Worm (Caenorhabditis elegans) whole organism, L4 larva: Measurements from ENCODE around the gene C46C2.7.

Source experiments
- F10B5.3 ChIP-seq: sonication (generic microtip); optimal IDR thresholded peaks from 2 replicates; lab custom pipeline; 2016; ENCODE audit warnings: mild to moderate bottlenecking, missing genetic modification characterization, missing compliant biosample characterization
- F26F4.8 ChIP-seq: fragments of 200-800 bp; sonication (Bioruptor generic); conservative IDR thresholded peaks from 2 replicates; pipeline ENCODE4 v1.3.6; 2022; ENCODE audit warnings: missing genetic modification characterization, missing compliant biosample characterization
- F37D6.2 ChIP-seq: sonication (generic microtip); optimal IDR thresholded peaks from 2 replicates; lab custom pipeline; 2016; ENCODE audit warnings: mild to moderate bottlenecking, missing genetic modification characterization, missing compliant biosample characterization
- F44E2.7 ChIP-seq: fragments of 200-800 bp; sonication (Bioruptor generic); IDR thresholded peaks from 2 replicates; pipeline ENCODE4 v2.1.2; 2022; ENCODE audit warnings: missing genetic modification characterization, missing compliant biosample characterization
- F49E8.2 ChIP-seq: sonication (generic microtip); optimal IDR thresholded peaks from 2 replicates; lab custom pipeline; 2016; ENCODE audit warnings: missing compliant biosample characterization, mild to moderate bottlenecking, missing genetic modification characterization, borderline replicate concordance
- R02D3.7 ChIP-seq: fragments of 150-350 bp; sonication (generic microtip); optimal IDR thresholded peaks from 3 replicates; lab custom pipeline; 2014; ENCODE audit warnings: missing biosample characterization, missing genetic modification characterization
- T26A8.4 ChIP-seq: fragments of 200-800 bp; sonication (Bioruptor generic); IDR thresholded peaks from 2 replicates; pipeline ENCODE4 v1.3.6; 2022; ENCODE audit warnings: missing genetic modification characterization, missing compliant biosample characterization
- Y48G9A.11 ChIP-seq: fragments of 200-800 bp; sonication (Bioruptor generic); IDR thresholded peaks from 2 replicates; pipeline ENCODE4 v1.3.6; 2022; ENCODE audit warnings: missing genetic modification reagents, missing genetic modification characterization, missing compliant biosample characterization
- aha-1 ChIP-seq: fragments of 150-350 bp; peaks from one replicate; lab custom pipeline; 2014; ENCODE audit warnings: missing biosample characterization, missing genetic modification characterization
- ceh-20 ChIP-seq: fragments of 200-800 bp; sonication (Bioruptor generic); IDR thresholded peaks from 2 replicates; pipeline ENCODE4 v1.3.6; 2022; ENCODE audit warnings: missing genetic modification reagents, missing genetic modification characterization, missing compliant biosample characterization
- ceh-28 ChIP-seq: fragments of 150-350 bp; optimal IDR thresholded peaks from 2 replicates; lab custom pipeline; 2014; ENCODE audit warnings: missing biosample characterization, missing genetic modification reagents, missing genetic modification characterization
- ceh-32 ChIP-seq: sonication (generic microtip); optimal IDR thresholded peaks from 2 replicates; lab custom pipeline; 2016; ENCODE audit warnings: mild to moderate bottlenecking, missing genetic modification characterization, missing compliant biosample characterization; ENCODE audit not compliant: poor library complexity
- ctbp-1 ChIP-seq: fragments of 200-800 bp; sonication (Bioruptor generic); IDR thresholded peaks from 2 replicates; pipeline ENCODE4 v1.3.6; 2022; ENCODE audit warnings: missing genetic modification reagents, missing genetic modification characterization, missing compliant biosample characterization
- daf-16 ChIP-seq, 3 experiments: sonication (generic microtip); optimal IDR thresholded peaks; 2 replicates each; lab custom pipeline; 2016 to 2017; ENCODE audit warnings: missing genetic modification characterization in 3 of 3, missing genetic modification reagents in 3 of 3, mild to moderate bottlenecking in 2 of 3, missing compliant biosample characterization in 2 of 3, missing biosample characterization in 1 of 3, moderate library complexity in 1 of 3
- daf-19 ChIP-seq: fragments of 200-800 bp; sonication (Bioruptor generic); conservative IDR thresholded peaks from 2 replicates; pipeline ENCODE4 v1.3.6; 2022; ENCODE audit warnings: missing genetic modification characterization, missing compliant biosample characterization
- daf-8 ChIP-seq: fragments of 200-800 bp; sonication (Bioruptor generic); IDR thresholded peaks from 2 replicates; pipeline ENCODE4 v1.3.6; 2022; ENCODE audit warnings: missing genetic modification characterization, missing compliant biosample characterization
- dmd-6 ChIP-seq: fragments of 200-800 bp; sonication (Bioruptor generic); IDR thresholded peaks from 2 replicates; pipeline ENCODE4 v1.3.6; 2022; ENCODE audit warnings: missing genetic modification reagents, missing genetic modification characterization, missing compliant biosample characterization
- dpl-1 ChIP-seq: fragments of 150-350 bp; optimal IDR thresholded peaks from 2 replicates; lab custom pipeline; 2014; ENCODE audit warnings: missing biosample characterization, missing genetic modification reagents, missing genetic modification characterization
- duxl-1 ChIP-seq: sonication (generic microtip); optimal IDR thresholded peaks from 2 replicates; lab custom pipeline; 2016; ENCODE audit warnings: mild to moderate bottlenecking, missing genetic modification characterization, moderate library complexity, missing compliant biosample characterization; ENCODE audit not compliant: poor library complexity
- egl-27 ChIP-seq: sonication (generic microtip); optimal IDR thresholded peaks from 3 replicates; lab custom pipeline; 2017; ENCODE audit warnings: missing biosample characterization, missing genetic modification reagents, missing genetic modification characterization
- hlh-11 ChIP-seq: fragments of 200-800 bp; sonication (Bioruptor generic); optimal IDR thresholded peaks from 2 replicates; lab custom pipeline; 2018; ENCODE audit warnings: mild to moderate bottlenecking, missing genetic modification characterization, missing compliant biosample characterization
- hmg-1.1 ChIP-seq: fragments of 200-800 bp; sonication (Bioruptor generic); IDR thresholded peaks from 2 replicates; pipeline ENCODE4 v1.3.6; 2022; ENCODE audit warnings: missing genetic modification reagents, missing genetic modification characterization, missing compliant biosample characterization
- jun-1 ChIP-seq: fragments of 150-350 bp; optimal IDR thresholded peaks from 2 replicates; lab custom pipeline; 2014; ENCODE audit warnings: missing biosample characterization, missing genetic modification reagents, missing genetic modification characterization
- lim-7 ChIP-seq: fragments of 200-800 bp; sonication (Bioruptor generic); IDR thresholded peaks from 2 replicates; pipeline ENCODE4 v1.3.6; 2022; ENCODE audit warnings: missing genetic modification characterization, missing compliant biosample characterization
- lin-13 ChIP-seq: fragments of 150-350 bp; optimal IDR thresholded peaks from 2 replicates; lab custom pipeline; 2014; ENCODE audit warnings: missing biosample characterization, missing genetic modification reagents, missing genetic modification characterization
- lin-39 ChIP-seq: fragments of 150-350 bp; optimal IDR thresholded peaks from 2 replicates; lab custom pipeline; 2014; ENCODE audit warnings: missing biosample characterization, missing genetic modification reagents, missing genetic modification characterization
- mdl-1 ChIP-seq, 2 experiments: fragments of 150-350 bp in 1 of 2; sonication (generic microtip) in 1 of 2; optimal IDR thresholded peaks; 2 replicates each; lab custom pipeline; 2014 to 2017; ENCODE audit warnings: missing biosample characterization in 2 of 2, missing genetic modification characterization in 2 of 2
- mdt-29 ChIP-seq: fragments of 200-800 bp; sonication (Bioruptor generic); IDR thresholded peaks from 2 replicates; pipeline ENCODE4 v1.3.6; 2022; ENCODE audit warnings: missing genetic modification reagents, missing genetic modification characterization, missing compliant biosample characterization
- mes-2 ChIP-seq: sonication (generic microtip); optimal IDR thresholded peaks from 2 replicates; lab custom pipeline; 2016; ENCODE audit warnings: missing genotype, mild to moderate bottlenecking, missing genetic modification characterization, missing compliant biosample characterization; ENCODE audit not compliant: poor library complexity, severe bottlenecking
- nhr-11 ChIP-seq: fragments of 150-350 bp; optimal IDR thresholded peaks from 2 replicates; lab custom pipeline; 2014; ENCODE audit warnings: missing biosample characterization, missing genetic modification characterization
- nhr-41 ChIP-seq: fragments of 200-800 bp; sonication (Bioruptor generic); IDR thresholded peaks from 2 replicates; pipeline ENCODE4 v1.3.6; 2022; ENCODE audit warnings: missing genetic modification reagents, missing genetic modification characterization, missing compliant biosample characterization
- nhr-6 ChIP-seq: fragments of 150-350 bp; optimal IDR thresholded peaks from 2 replicates; lab custom pipeline; 2014; ENCODE audit warnings: missing biosample characterization, missing genetic modification characterization
- nhr-76 ChIP-seq: fragments of 150-350 bp; optimal IDR thresholded peaks from 2 replicates; lab custom pipeline; 2014; ENCODE audit warnings: missing biosample characterization, missing genetic modification characterization
- nhr-77 ChIP-seq: fragments of 150-350 bp; optimal IDR thresholded peaks from 2 replicates; lab custom pipeline; 2014; ENCODE audit warnings: missing biosample characterization, missing genetic modification characterization
- php-3 ChIP-seq: fragments of 200-800 bp; sonication (Bioruptor generic); IDR thresholded peaks from 2 replicates; pipeline ENCODE4 v1.3.6; 2022; ENCODE audit warnings: missing genetic modification reagents, missing genetic modification characterization, missing compliant biosample characterization
- rbr-2 ChIP-seq: sonication (generic microtip); optimal IDR thresholded peaks from 2 replicates; lab custom pipeline; 2016; ENCODE audit warnings: missing genotype, missing genetic modification characterization, missing compliant biosample characterization
- sdz-12 ChIP-seq: fragments of 200-800 bp; sonication (Bioruptor generic); optimal IDR thresholded peaks from 2 replicates; lab custom pipeline; 2018; ENCODE audit warnings: mild to moderate bottlenecking, missing genetic modification characterization, missing compliant biosample characterization
- set-16 ChIP-seq: fragments of 200-800 bp; sonication (Bioruptor generic); IDR thresholded peaks from 2 replicates; pipeline ENCODE4 v1.3.6; 2022; ENCODE audit warnings: missing genetic modification reagents, missing genetic modification characterization, missing compliant biosample characterization
- skn-1 ChIP-seq: fragments of 150-350 bp; optimal IDR thresholded peaks from 2 replicates; lab custom pipeline; 2014; ENCODE audit warnings: missing biosample characterization, missing genetic modification characterization
- snpc-1.2 ChIP-seq: fragments of 200-800 bp; sonication (Bioruptor generic); IDR thresholded peaks from 2 replicates; pipeline ENCODE4 v1.3.6; 2022; ENCODE audit warnings: missing genetic modification reagents, missing genetic modification characterization, missing compliant biosample characterization
- snpc-4 ChIP-seq: fragments of 150-350 bp; optimal IDR thresholded peaks from 2 replicates; lab custom pipeline; 2014; ENCODE audit warnings: missing biosample characterization, missing genetic modification characterization
- spr-1 ChIP-seq: sonication (generic microtip); optimal IDR thresholded peaks from 2 replicates; lab custom pipeline; 2016; ENCODE audit warnings: mild to moderate bottlenecking, missing genetic modification characterization, missing compliant biosample characterization
- tag-97 ChIP-seq: fragments of 200-800 bp; sonication (Bioruptor generic); IDR thresholded peaks from 2 replicates; pipeline ENCODE4 v1.3.6; 2022; ENCODE audit warnings: missing genetic modification characterization, missing compliant biosample characterization
- unc-130 ChIP-seq: sonication (generic microtip); optimal IDR thresholded peaks from 2 replicates; lab custom pipeline; 2016; ENCODE audit warnings: missing genetic modification reagents, missing genetic modification characterization, missing compliant biosample characterization
- unc-39 ChIP-seq: sonication (generic microtip); optimal IDR thresholded peaks from 2 replicates; lab custom pipeline; 2017; ENCODE audit warnings: missing biosample characterization, missing genetic modification characterization
- unc-62 ChIP-seq, 3 experiments: fragments of 150-350 bp in 1 of 3; sonication (generic microtip); optimal IDR thresholded peaks in 2 of 3; peaks in 1 of 3; 1 replicate in 1 of 3; 2 replicates in 2 of 3; lab custom pipeline; 2014 to 2017; ENCODE audit warnings: missing biosample characterization in 3 of 3, missing genetic modification characterization in 3 of 3, missing genetic modification reagents in 3 of 3, missing genotype in 1 of 3
- vab-7 ChIP-seq: fragments of 200-800 bp; sonication (Bioruptor generic); IDR thresholded peaks from 2 replicates; pipeline ENCODE4 v1.3.6; 2022; ENCODE audit warnings: missing genetic modification reagents, missing genetic modification characterization, missing compliant biosample characterization
- zag-1 ChIP-seq: fragments of 150-350 bp; optimal IDR thresholded peaks from 2 replicates; lab custom pipeline; 2014; ENCODE audit warnings: missing biosample characterization, missing genetic modification characterization
- zfp-2 ChIP-seq: sonication (generic microtip); optimal IDR thresholded peaks from 2 replicates; lab custom pipeline; 2016; ENCODE audit warnings: mild to moderate bottlenecking, missing genetic modification characterization, missing compliant biosample characterization
- zip-2 ChIP-seq: fragments of 150-350 bp; optimal IDR thresholded peaks from 2 replicates; lab custom pipeline; 2014; ENCODE audit warnings: missing biosample characterization, missing genetic modification characterization
- ztf-7 ChIP-seq: fragments of 150-350 bp; optimal IDR thresholded peaks from 2 replicates; lab custom pipeline; 2014; ENCODE audit warnings: missing biosample characterization, missing genetic modification characterization

C46C2.7 gene

DNA sequence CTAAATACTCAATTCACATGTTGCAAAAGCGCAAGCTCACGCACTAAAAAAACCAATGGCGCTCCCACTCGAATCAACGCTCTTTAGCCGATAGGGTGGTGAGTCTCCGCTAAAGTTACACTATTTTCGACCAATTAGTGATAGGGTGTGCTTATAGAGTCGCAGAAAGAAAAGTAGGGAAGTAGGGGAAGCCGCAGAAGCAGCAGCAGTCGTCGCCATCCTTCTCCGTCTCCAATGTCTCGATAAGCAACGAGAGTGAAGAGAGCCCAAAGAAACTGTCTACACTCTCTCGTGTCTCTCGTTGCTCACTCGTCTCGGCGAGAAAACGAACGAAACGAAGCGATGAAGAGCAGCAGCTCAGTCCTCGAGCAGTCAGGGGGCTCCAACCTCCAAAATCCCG, 2.1 kb downstream of the C46C2.7 start (continued):
- TF ChIP-seq mes-2: peak; percentile 82
- TF ChIP-seq egl-27 (tag; lab: Kevin White, UChicago): no peak
- TF ChIP-seq duxl-1: peak; percentile 18
- TF ChIP-seq F10B5.3 (tag; lab: Kevin White, UChicago): no peak
- TF ChIP-seq F37D6.2: peak; percentile 16
- TF ChIP-seq hlh-11: peak; percentile 67
- TF ChIP-seq lin-13: peak; percentile 23
- TF ChIP-seq ceh-28 (tag; lab: Kevin White, UChicago): no peak
- no peak for TF ChIP-seq ztf-7 (tag; lab: Kevin White, UChicago)
- TF ChIP-seq lin-39 (tag; lab: Kevin White, UChicago): no peak
- no peak for TF ChIP-seq sdz-12 (GFP tag; lab: Kevin White, UChicago)
- TF ChIP-seq F49E8.2 (tag; lab: Kevin White, UChicago): no peak
- TF ChIP-seq aha-1 (tag; lab: Kevin White, UChicago): peak; percentile 97
- TF ChIP-seq zip-2: no peak
- TF ChIP-seq nhr-6 (tag; lab: Kevin White, UChicago): no peak
- TF ChIP-seq hmg-1.1 (GFP tag; lab: Robert Waterston, UW): peak; percentile 84
- TF ChIP-seq F26F4.8 (GFP tag; lab: Robert Waterston, UW): no peak
- peak in 1 of 2 experiments; percentile 45 for TF ChIP-seq mdl-1 (tag; optimal IDR thresholded peaks at IDR 0.05; lab: Kevin White, UChicago)
- no peak for TF ChIP-seq Y48G9A.11
- no peak for TF ChIP-seq nhr-76 (tag; lab: Kevin White, UChicago)
- no peak for TF ChIP-seq unc-130
- TF ChIP-seq tag-97 (GFP tag; lab: Robert Waterston, UW): no peak
- no peak for TF ChIP-seq spr-1
- TF ChIP-seq nhr-77 (tag; lab: Kevin White, UChicago): no peak
- no peak for TF ChIP-seq T26A8.4 (GFP tag; lab: Robert Waterston, UW)
- no peak for TF ChIP-seq daf-19 (GFP tag; lab: Robert Waterston, UW)
- no peak for TF ChIP-seq unc-39 (tag; lab: Kevin White, UChicago)
- peak; percentile 41 for TF ChIP-seq jun-1
- no peak for TF ChIP-seq zfp-2
- peak; percentile 73 for TF ChIP-seq nhr-11 (tag; lab: Kevin White, UChicago)
- no peak for TF ChIP-seq nhr-41
- TF ChIP-seq php-3 (GFP tag; lab: Robert Waterston, UW): 0 out of 2 replicates have a peak, but pooled peaks have one; percentile 30
- TF ChIP-seq, all 104 proteins: peak for 36

DNA sequence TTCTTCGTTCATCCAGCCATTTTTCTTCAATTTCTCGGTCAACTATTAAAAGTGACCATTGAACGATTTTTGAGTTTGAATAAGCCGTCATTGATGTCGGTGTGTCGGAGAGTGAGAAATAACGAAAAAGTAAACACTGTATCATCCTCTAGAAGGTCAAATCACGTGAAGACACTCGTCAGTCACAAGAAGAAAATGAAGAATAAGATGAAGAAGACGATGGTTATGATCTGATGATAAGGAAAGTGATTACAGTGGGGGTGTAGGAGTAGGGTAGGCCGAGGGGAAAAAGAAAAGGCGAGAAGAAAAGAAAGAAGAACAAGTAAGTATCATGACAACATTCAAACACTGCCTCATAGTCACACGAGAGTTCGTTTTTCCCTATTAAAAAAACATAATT, 3.5 kb downstream of the C46C2.7 start:
- no peak for TF ChIP-seq lin-39 (tag; lab: Kevin White, UChicago)
- no peak for TF ChIP-seq F44E2.7 (GFP tag; lab: Robert Waterston, UW)
- peak; percentile 75 for TF ChIP-seq mdt-29 (GFP tag; lab: Robert Waterston, UW)
- TF ChIP-seq daf-16 (GFP tag; optimal IDR thresholded peaks at IDR 0.05; lab: Kevin White, UChicago): no peak
- peak; percentile 87 for TF ChIP-seq daf-16 (tag; optimal IDR thresholded peaks at IDR 0.05; lab: Kevin White, UChicago)
- TF ChIP-seq zag-1 (tag; lab: Kevin White, UChicago): no peak
- peak; percentile 31 for TF ChIP-seq mes-2
- TF ChIP-seq set-16 (GFP tag; lab: Robert Waterston, UW): no peak; the same call in 1 of the 2 replicates
- TF ChIP-seq sdz-12 (GFP tag; lab: Kevin White, UChicago): no peak
- no peak for TF ChIP-seq F37D6.2
- TF ChIP-seq snpc-4 (tag; lab: Kevin White, UChicago): no peak
- no peak for TF ChIP-seq F26F4.8 (GFP tag; lab: Robert Waterston, UW)
- TF ChIP-seq ctbp-1 (GFP tag; lab: Robert Waterston, UW): no peak
- no peak for TF ChIP-seq ceh-32
- peak; percentile 72 for TF ChIP-seq dmd-6 (GFP tag; lab: Robert Waterston, UW)
- no peak for TF ChIP-seq snpc-1.2 (GFP tag; lab: Robert Waterston, UW)
- no peak for TF ChIP-seq ceh-20 (GFP tag; lab: Robert Waterston, UW)
- no peak for TF ChIP-seq R02D3.7 (tag; lab: Kevin White, UChicago)
- no peak for TF ChIP-seq vab-7 (GFP tag; lab: Robert Waterston, UW)
- peak in 1 of 2 experiments; percentile 92 for TF ChIP-seq unc-62 (GFP tag; optimal IDR thresholded peaks at IDR 0.05 in 1 of 2; lab: Kevin White, UChicago)
- no peak for TF ChIP-seq unc-62 (tag; optimal IDR thresholded peaks at IDR 0.05; lab: Kevin White, UChicago)
- TF ChIP-seq mdl-1 (tag; optimal IDR thresholded peaks at IDR 0.05; lab: Kevin White, UChicago): peak; percentile 30 to 75
- TF ChIP-seq lim-7: no peak
- no peak for TF ChIP-seq daf-8 (GFP tag; lab: Robert Waterston, UW)
- TF ChIP-seq nhr-76 (tag; lab: Kevin White, UChicago): no peak
- TF ChIP-seq dpl-1 (GFP tag; lab: Kevin White, UChicago): no peak
- TF ChIP-seq duxl-1: no peak
- no peak for TF ChIP-seq rbr-2 (tag; lab: Kevin White, UChicago)
- TF ChIP-seq jun-1: no peak
- no peak for TF ChIP-seq skn-1 (tag; lab: Kevin White, UChicago)
